Worm (Caenorhabditis elegans): Measurements from ENCODE around the gene unc-119.

unc-119 gene

ce11 chrIII:10933331-10933730 is 30.9 kb downstream of the unc-119 start, which contains the start of gene M142.8:
Gene M142.8, plus strand, starts transcription at chrIII:10933631.
- TF ChIP-seq unc-62 (GFP tag; optimal IDR thresholded peaks at IDR 0.05) (no peak), ceh-43 (GFP tag; optimal IDR thresholded peaks at IDR 0.05) (no peak), nhr-76 (tag; optimal IDR thresholded peaks at IDR 0.05) (no peak), ceh-39 (tag; optimal IDR thresholded peaks at IDR 0.05) (no peak), elt-3 (tag; optimal IDR thresholded peaks at IDR 0.05) (no peak), ham-2 (GFP tag; optimal IDR thresholded peaks at IDR 0.05) (no peak), unc-39 (tag; optimal IDR thresholded peaks at IDR 0.05) (no peak), nhr-2 (tag; optimal IDR thresholded peaks at IDR 0.05) (no peak), flh-1 (GFP tag; optimal IDR thresholded peaks at IDR 0.05) (no peak), ztf-11 (tag; optimal IDR thresholded peaks at IDR 0.05) (no peak), mls-2 (tag; optimal IDR thresholded peaks at IDR 0.05) (no peak), nhr-12 (tag; optimal IDR thresholded peaks at IDR 0.05) (no peak)

- no peak for TF ChIP-seq mls-2 (tag; optimal IDR thresholded peaks at IDR 0.05)
- no peak for TF ChIP-seq ceh-83 (GFP tag; optimal IDR thresholded peaks at IDR 0.05)
- no peak for TF ChIP-seq nhr-237 (tag; optimal IDR thresholded peaks at IDR 0.05)
- TF ChIP-seq tbx-8 (GFP tag; optimal IDR thresholded peaks at IDR 0.05), result no peak
- no peak for TF ChIP-seq sem-2 (GFP tag; optimal IDR thresholded peaks at IDR 0.05)
- no peak for TF ChIP-seq nhr-76 (tag; optimal IDR thresholded peaks at IDR 0.05)
- TF ChIP-seq unc-120 (tag; optimal IDR thresholded peaks at IDR 0.05; ENCODE audit: poor library complexity, severe bottlenecking), result no peak
- TF ChIP-seq lin-32 (GFP tag; optimal IDR thresholded peaks at IDR 0.05), result no peak
- TF ChIP-seq mab-5 (tag; optimal IDR thresholded peaks at IDR 0.05), result no peak
- TF ChIP-seq nhr-12 (tag; optimal IDR thresholded peaks at IDR 0.05), result no peak
- no peak for TF ChIP-seq nhr-2 (tag; optimal IDR thresholded peaks at IDR 0.05)
Measured at ce11 chrIII:10935944-10936343, 33.5 kb downstream of the unc-119 start, which contains the start of gene rle-1. Gene rle-1, plus strand, starts transcription at chrIII:10936244.

ce11 chrIII:10939184-10939583 is 36.7 kb downstream of the unc-119 start:
- TF ChIP-seq unc-39 (tag; optimal IDR thresholded peaks at IDR 0.05) (no peak), mep-1 (tag; optimal IDR thresholded peaks at IDR 0.05) (no peak), bed-3 (GFP tag; optimal IDR thresholded peaks at IDR 0.05) (no peak), hlh-1 (tag; optimal IDR thresholded peaks at IDR 0.05) (no peak), ceh-39 (tag; optimal IDR thresholded peaks at IDR 0.05) (no peak), cnd-1 (tag; optimal IDR thresholded peaks at IDR 0.05) (no peak), sem-2 (GFP tag; optimal IDR thresholded peaks at IDR 0.05) (no peak), nhr-28 (tag; optimal IDR thresholded peaks at IDR 0.05) (no peak), blmp-1 (tag; optimal IDR thresholded peaks at IDR 0.05) (no peak), nhr-12 (tag; optimal IDR thresholded peaks at IDR 0.05) (no peak), ceh-83 (GFP tag; optimal IDR thresholded peaks at IDR 0.05) (no peak), ham-2 (GFP tag; optimal IDR thresholded peaks at IDR 0.05) (no peak), sptf-1 (tag; optimal IDR thresholded peaks at IDR 0.05) (no peak)

- TF ChIP-seq nhr-76 (tag; optimal IDR thresholded peaks at IDR 0.05) (no peak), drap-1 (GFP tag; optimal IDR thresholded peaks at IDR 0.05) (no peak), unc-62 (GFP tag; optimal IDR thresholded peaks at IDR 0.05) (no peak), lin-13 (tag; optimal IDR thresholded peaks at IDR 0.05) (no peak), tbx-8 (GFP tag; optimal IDR thresholded peaks at IDR 0.05) (no peak), elt-1 (tag; optimal IDR thresholded peaks at IDR 0.05; ENCODE audit: borderline replicate concordance, insufficient read depth) (no peak), hlh-1 (tag; optimal IDR thresholded peaks at IDR 0.05) (no peak), lin-32 (GFP tag; optimal IDR thresholded peaks at IDR 0.05) (no peak), lsy-2 (tag; optimal IDR thresholded peaks at IDR 0.05) (no peak), ceh-39 (tag; optimal IDR thresholded peaks at IDR 0.05) (no peak), mab-5 (tag; optimal IDR thresholded peaks at IDR 0.05) (no peak), ztf-11 (tag; optimal IDR thresholded peaks at IDR 0.05) (no peak), unc-120 (tag; optimal IDR thresholded peaks at IDR 0.05; ENCODE audit: poor library complexity, severe bottlenecking) (no peak), flh-1 (GFP tag; optimal IDR thresholded peaks at IDR 0.05) (no peak)
Measured at ce11 chrIII:10942905-10943304, 40.5 kb downstream of the unc-119 start.

ce11 chrIII:10945537-10945936 is 43.1 kb downstream of the unc-119 start:
- TF ChIP-seq unc-39 (tag; optimal IDR thresholded peaks at IDR 0.05) (no peak), snpc-4 (tag; optimal IDR thresholded peaks at IDR 0.05) (no peak), ces-1 (GFP tag; optimal IDR thresholded peaks at IDR 0.05) (no peak), ceh-83 (GFP tag; optimal IDR thresholded peaks at IDR 0.05) (no peak), lin-13 (tag; optimal IDR thresholded peaks at IDR 0.05) (no peak), elt-3 (tag; optimal IDR thresholded peaks at IDR 0.05) (no peak), tbx-8 (GFP tag; optimal IDR thresholded peaks at IDR 0.05) (no peak), elt-1 (tag; optimal IDR thresholded peaks at IDR 0.05; ENCODE audit: borderline replicate concordance, insufficient read depth) (no peak), pha-4 (tag; optimal IDR thresholded peaks at IDR 0.05) (no peak), nhr-28 (tag; optimal IDR thresholded peaks at IDR 0.05) (no peak), nhr-237 (tag; optimal IDR thresholded peaks at IDR 0.05) (no peak), ztf-11 (tag; optimal IDR thresholded peaks at IDR 0.05) (no peak), nhr-2 (tag; optimal IDR thresholded peaks at IDR 0.05) (no peak), ceh-43 (GFP tag; optimal IDR thresholded peaks at IDR 0.05) (no peak), nhr-12 (tag; optimal IDR thresholded peaks at IDR 0.05) (no peak)
